Worm (Caenorhabditis elegans) whole organism, L4 larva: ENCODE data around the gene srw-77.

Source experiments
- F49E8.2 ChIP-seq: sonication (generic microtip); optimal IDR thresholded peaks from 2 replicates; lab custom pipeline; 2016; ENCODE audit warnings: missing compliant biosample characterization, mild to moderate bottlenecking, missing genetic modification characterization, borderline replicate concordance
- T20F7.1 ChIP-seq: fragments of 200-800 bp; sonication (Bioruptor generic); optimal IDR thresholded peaks from 2 replicates; lab custom pipeline; 2018; ENCODE audit warnings: mild to moderate bottlenecking, missing genetic modification characterization, missing compliant biosample characterization
- Y105C5A.15 ChIP-seq: fragments of 200-800 bp; sonication (Bioruptor generic); IDR thresholded peaks from 2 replicates; pipeline ENCODE4 v1.3.6; 2022; ENCODE audit warnings: missing genetic modification characterization, missing compliant biosample characterization
- aha-1 ChIP-seq: fragments of 150-350 bp; peaks from one replicate; lab custom pipeline; 2014; ENCODE audit warnings: missing biosample characterization, missing genetic modification characterization
- arid-1 ChIP-seq: fragments of 200-800 bp; sonication (Bioruptor generic); conservative IDR thresholded peaks from 2 replicates; pipeline ENCODE4 v1.3.6; 2022; ENCODE audit warnings: missing genetic modification reagents, missing genetic modification characterization, missing compliant biosample characterization
- ceh-32 ChIP-seq: sonication (generic microtip); optimal IDR thresholded peaks from 2 replicates; lab custom pipeline; 2016; ENCODE audit warnings: mild to moderate bottlenecking, missing genetic modification characterization, missing compliant biosample characterization; ENCODE audit not compliant: poor library complexity
- ceh-62 ChIP-seq: sonication (generic microtip); optimal IDR thresholded peaks from 2 replicates; lab custom pipeline; 2017; ENCODE audit warnings: missing biosample characterization, missing genetic modification characterization
- ceh-82 ChIP-seq: sonication (generic microtip); optimal IDR thresholded peaks from 2 replicates; lab custom pipeline; 2017; ENCODE audit warnings: missing biosample characterization, missing genetic modification characterization
- cey-2 ChIP-seq: sonication (generic microtip); optimal IDR thresholded peaks from 3 replicates; lab custom pipeline; 2017; ENCODE audit warnings: missing genetic modification characterization, mild to moderate bottlenecking, missing compliant biosample characterization, antibody characterized with exemption, borderline replicate concordance; ENCODE audit not compliant: insufficient read depth
- ctbp-1 ChIP-seq: fragments of 200-800 bp; sonication (Bioruptor generic); IDR thresholded peaks from 2 replicates; pipeline ENCODE4 v1.3.6; 2022; ENCODE audit warnings: missing genetic modification reagents, missing genetic modification characterization, missing compliant biosample characterization
- dmd-6 ChIP-seq: fragments of 200-800 bp; sonication (Bioruptor generic); IDR thresholded peaks from 2 replicates; pipeline ENCODE4 v1.3.6; 2022; ENCODE audit warnings: missing genetic modification reagents, missing genetic modification characterization, missing compliant biosample characterization
- dmd-9 ChIP-seq: fragments of 200-800 bp; sonication (Bioruptor generic); IDR thresholded peaks from 2 replicates; pipeline ENCODE4 v1.3.6; 2022; ENCODE audit warnings: missing genetic modification reagents, missing genetic modification characterization, missing compliant biosample characterization
- dpl-1 ChIP-seq: fragments of 150-350 bp; optimal IDR thresholded peaks from 2 replicates; lab custom pipeline; 2014; ENCODE audit warnings: missing biosample characterization, missing genetic modification reagents, missing genetic modification characterization
- dve-1 ChIP-seq: sonication (generic microtip); optimal IDR thresholded peaks from 2 replicates; lab custom pipeline; 2017; ENCODE audit warnings: antibody characterized with exemption, mild to moderate bottlenecking, missing genetic modification characterization, missing compliant biosample characterization; ENCODE audit not compliant: insufficient read depth
- fkh-10 ChIP-seq: fragments of 150-350 bp; optimal IDR thresholded peaks from 2 replicates; lab custom pipeline; 2014; ENCODE audit warnings: missing biosample characterization, missing genetic modification reagents, missing genetic modification characterization
- gei-8 ChIP-seq: fragments of 200-800 bp; sonication (Bioruptor generic); optimal IDR thresholded peaks from 2 replicates; lab custom pipeline; 2018; ENCODE audit warnings: mild to moderate bottlenecking, missing genetic modification characterization, missing compliant biosample characterization
- lim-7 ChIP-seq: fragments of 200-800 bp; sonication (Bioruptor generic); IDR thresholded peaks from 2 replicates; pipeline ENCODE4 v1.3.6; 2022; ENCODE audit warnings: missing genetic modification characterization, missing compliant biosample characterization
- lin-39 ChIP-seq: fragments of 150-350 bp; optimal IDR thresholded peaks from 2 replicates; lab custom pipeline; 2014; ENCODE audit warnings: missing biosample characterization, missing genetic modification reagents, missing genetic modification characterization
- mdt-29 ChIP-seq: fragments of 200-800 bp; sonication (Bioruptor generic); IDR thresholded peaks from 2 replicates; pipeline ENCODE4 v1.3.6; 2022; ENCODE audit warnings: missing genetic modification reagents, missing genetic modification characterization, missing compliant biosample characterization
- mxl-2 ChIP-seq: fragments of 200-800 bp; sonication (Bioruptor generic); conservative IDR thresholded peaks from 2 replicates; pipeline ENCODE4 v1.3.6; 2022; ENCODE audit warnings: missing genetic modification reagents, missing genetic modification characterization, missing compliant biosample characterization
- nhr-237 ChIP-seq: sonication (generic microtip); optimal IDR thresholded peaks from 2 replicates; lab custom pipeline; 2017; ENCODE audit warnings: missing biosample characterization, missing genetic modification characterization
- nhr-25 ChIP-seq: sonication (generic microtip); optimal IDR thresholded peaks from 2 replicates; lab custom pipeline; 2017; ENCODE audit warnings: missing genetic modification characterization, mild to moderate bottlenecking, missing compliant biosample characterization, antibody characterized with exemption, moderate library complexity, borderline replicate concordance; ENCODE audit not compliant: insufficient read depth
- nhr-28 ChIP-seq: fragments of 150-350 bp; optimal IDR thresholded peaks from 2 replicates; lab custom pipeline; 2014; ENCODE audit warnings: missing biosample characterization, missing genetic modification characterization
- nhr-41 ChIP-seq: fragments of 200-800 bp; sonication (Bioruptor generic); IDR thresholded peaks from 2 replicates; pipeline ENCODE4 v1.3.6; 2022; ENCODE audit warnings: missing genetic modification reagents, missing genetic modification characterization, missing compliant biosample characterization
- nhr-42 ChIP-seq: fragments of 200-800 bp; sonication (Bioruptor generic); IDR thresholded peaks from 2 replicates; pipeline ENCODE4 v1.3.6; 2022; ENCODE audit warnings: missing genetic modification characterization, missing compliant biosample characterization
- set-16 ChIP-seq: fragments of 200-800 bp; sonication (Bioruptor generic); IDR thresholded peaks from 2 replicates; pipeline ENCODE4 v1.3.6; 2022; ENCODE audit warnings: missing genetic modification reagents, missing genetic modification characterization, missing compliant biosample characterization
- spr-1 ChIP-seq: sonication (generic microtip); optimal IDR thresholded peaks from 2 replicates; lab custom pipeline; 2016; ENCODE audit warnings: mild to moderate bottlenecking, missing genetic modification characterization, missing compliant biosample characterization
- tag-97 ChIP-seq: fragments of 200-800 bp; sonication (Bioruptor generic); IDR thresholded peaks from 2 replicates; pipeline ENCODE4 v1.3.6; 2022; ENCODE audit warnings: missing genetic modification characterization, missing compliant biosample characterization
- unc-39 ChIP-seq: sonication (generic microtip); optimal IDR thresholded peaks from 2 replicates; lab custom pipeline; 2017; ENCODE audit warnings: missing biosample characterization, missing genetic modification characterization
- unc-62 ChIP-seq, 3 experiments: fragments of 150-350 bp in 1 of 3; sonication (generic microtip); optimal IDR thresholded peaks in 2 of 3; peaks in 1 of 3; 1 replicate in 1 of 3; 2 replicates in 2 of 3; lab custom pipeline; 2014 to 2017; ENCODE audit warnings: missing biosample characterization in 3 of 3, missing genetic modification characterization in 3 of 3, missing genetic modification reagents in 3 of 3, missing genotype in 1 of 3
- vab-7 ChIP-seq: fragments of 200-800 bp; sonication (Bioruptor generic); IDR thresholded peaks from 2 replicates; pipeline ENCODE4 v1.3.6; 2022; ENCODE audit warnings: missing genetic modification reagents, missing genetic modification characterization, missing compliant biosample characterization
- zag-1 ChIP-seq: fragments of 150-350 bp; optimal IDR thresholded peaks from 2 replicates; lab custom pipeline; 2014; ENCODE audit warnings: missing biosample characterization, missing genetic modification characterization
- zfp-2 ChIP-seq: sonication (generic microtip); optimal IDR thresholded peaks from 2 replicates; lab custom pipeline; 2016; ENCODE audit warnings: mild to moderate bottlenecking, missing genetic modification characterization, missing compliant biosample characterization

Gene srw-77

DNA sequence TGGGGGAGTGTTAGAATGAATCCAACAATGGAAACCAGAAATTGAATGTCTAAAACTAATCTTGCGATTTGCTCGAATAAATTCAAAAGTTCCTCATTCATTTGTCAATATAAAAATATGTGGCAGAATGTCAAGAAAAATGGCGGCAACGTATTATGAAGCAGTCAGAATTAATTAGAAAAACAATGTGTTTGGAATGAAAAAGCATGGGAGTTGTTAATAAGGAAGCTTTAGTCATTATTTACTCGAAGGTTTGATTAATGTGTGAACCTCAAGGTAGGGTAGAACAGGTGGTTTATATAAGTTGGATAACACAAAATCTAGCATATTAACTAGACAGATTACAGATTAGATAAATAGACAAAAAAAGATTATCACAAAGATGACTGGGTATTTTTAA lies 5.3 kb downstream of the srw-77 start, which contains the start of gene srw-76:
srw-76 (minus strand) TSS at position 101 of the 400 bp plus-strand sequence.
- TF ChIP-seq cey-2 (no peak), gei-8 (GFP tag; lab: Kevin White, UChicago) (no peak), nhr-237 (tag; lab: Kevin White, UChicago) (no peak), F49E8.2 (tag; lab: Kevin White, UChicago) (no peak), tag-97 (GFP tag; lab: Robert Waterston, UW) (no peak), fkh-10 (no peak), T20F7.1 (GFP tag; lab: Kevin White, UChicago) (no peak), mdt-29 (GFP tag; lab: Robert Waterston, UW) (no peak), zag-1 (tag; lab: Kevin White, UChicago) (no peak), arid-1 (GFP tag; lab: Robert Waterston, UW) (no peak)

DNA sequence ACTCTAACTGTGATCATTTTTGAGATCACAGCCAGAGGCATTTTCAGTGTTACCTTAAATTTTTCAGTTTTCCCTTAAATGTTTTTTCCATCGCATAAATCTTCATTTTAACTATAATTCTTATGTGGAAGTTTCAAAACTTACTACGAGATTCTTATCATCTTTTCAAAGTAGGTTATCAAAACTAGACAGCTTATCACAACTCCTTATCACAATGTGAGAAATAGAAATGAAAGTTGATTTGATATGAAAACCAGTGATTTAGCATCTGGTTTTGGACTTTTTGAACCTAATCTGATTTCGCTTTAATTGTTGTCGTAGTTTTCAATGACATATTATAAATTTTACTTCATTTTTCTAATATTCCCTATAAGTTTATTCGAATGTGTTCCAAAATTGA lies 7.5 kb downstream of the srw-77 start, which contains the start of gene mltn-11:
mltn-11 (plus strand) TSS at position 276 of the 400 bp plus-strand sequence.
- TF ChIP-seq nhr-42 (GFP tag; lab: Robert Waterston, UW) (no peak), ctbp-1 (GFP tag; lab: Robert Waterston, UW) (no peak), nhr-41 (GFP tag; lab: Robert Waterston, UW) (no peak), tag-97 (GFP tag; lab: Robert Waterston, UW) (no peak), lin-39 (tag; lab: Kevin White, UChicago) (no peak), ceh-82 (no peak), Y105C5A.15 (no peak)
- TF ChIP-seq, all 104 proteins: peak for 0

DNA sequence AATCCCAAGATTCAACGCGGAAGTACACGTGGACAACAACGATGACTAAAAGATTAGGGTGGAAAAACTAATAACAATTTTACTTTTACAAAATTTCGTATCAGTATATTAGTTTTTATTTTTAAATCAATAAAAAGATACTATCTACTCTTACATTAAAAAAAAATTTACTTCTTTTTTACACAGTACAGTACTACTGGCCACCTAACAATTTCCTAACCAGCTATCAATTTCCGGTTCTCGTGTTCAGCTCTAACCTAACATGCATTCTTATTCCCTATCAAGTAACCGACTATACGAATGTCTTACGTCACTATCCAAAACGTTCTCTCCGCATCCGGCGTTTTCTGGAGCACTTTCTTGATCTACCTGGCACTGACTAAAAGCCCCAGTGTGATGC lies 13.9 kb downstream of the srw-77 start, which contains the start of gene srd-21:
srd-21 (plus strand) TSS at position 301 of the 400 bp plus-strand sequence.
- TF ChIP-seq dmd-9 (GFP tag; lab: Robert Waterston, UW) (no peak), unc-62 (GFP tag; optimal IDR thresholded peaks at IDR 0.05 in 1 of 2; lab: Kevin White, UChicago) (peak in 1 of 2 experiments; percentile 27), unc-62 (tag; optimal IDR thresholded peaks at IDR 0.05; lab: Kevin White, UChicago) (no peak), arid-1 (GFP tag; lab: Robert Waterston, UW) (no peak), nhr-25 (tag; lab: Kevin White, UChicago) (no peak), aha-1 (tag; lab: Kevin White, UChicago) (peak; percentile 58), lim-7 (GFP tag; lab: Robert Waterston, UW) (no peak)

DNA sequence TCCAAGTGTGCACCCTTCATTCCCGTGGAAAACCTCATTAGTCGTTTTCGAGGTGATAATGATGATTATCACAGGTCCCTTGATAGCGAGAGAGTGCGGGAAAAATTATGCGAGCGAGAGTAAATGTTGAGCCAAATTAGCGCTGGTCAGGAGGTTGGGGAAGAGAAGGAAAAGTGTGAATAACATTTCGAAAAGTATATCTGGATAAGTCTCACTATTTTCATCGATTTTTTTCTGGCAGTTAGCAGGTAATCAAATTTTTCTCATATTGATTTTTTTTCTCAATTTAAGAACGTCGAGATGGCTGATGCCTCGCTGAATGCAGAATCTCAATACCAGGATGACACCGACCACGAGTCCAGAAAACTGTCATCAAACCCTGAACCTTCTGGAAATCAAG lies 14.5 kb downstream of the srw-77 start, which contains the start of gene W06G6.2:
W06G6.2 (plus strand) TSS at position 301 of the 400 bp plus-strand sequence.
- TF ChIP-seq nhr-41 (GFP tag; lab: Robert Waterston, UW) (no peak), dve-1 (no peak), spr-1 (tag; lab: Kevin White, UChicago) (no peak), mdt-29 (GFP tag; lab: Robert Waterston, UW) (no peak), ceh-32 (tag; lab: Kevin White, UChicago) (no peak), ceh-62 (no peak), nhr-28 (tag; lab: Kevin White, UChicago) (no peak), lin-39 (tag; lab: Kevin White, UChicago) (no peak), dpl-1 (no peak), set-16 (GFP tag; lab: Robert Waterston, UW) (no peak), tag-97 (GFP tag; lab: Robert Waterston, UW) (no peak), mxl-2 (no peak), nhr-237 (tag; lab: Kevin White, UChicago) (no peak), fkh-10 (no peak), zfp-2 (tag; lab: Kevin White, UChicago) (no peak), vab-7 (no peak), unc-39 (tag; lab: Kevin White, UChicago) (no peak), dmd-6 (GFP tag; lab: Robert Waterston, UW) (no peak)
